Worm (Caenorhabditis elegans) whole organism, young adult: Measurements from ENCODE around the gene R05F9.9.

Experiments
- athp-1 ChIP-seq: sonication (generic microtip); optimal IDR thresholded peaks from 2 replicates; lab custom pipeline; 2017; ENCODE audit warnings: mild to moderate bottlenecking, missing genetic modification characterization, missing compliant biosample characterization
- nhr-90 ChIP-seq: sonication (generic microtip); optimal IDR thresholded peaks from 2 replicates; lab custom pipeline; 2016; ENCODE audit warnings: missing genotype, mild to moderate bottlenecking, missing genetic modification characterization, missing compliant biosample characterization

DNA sequence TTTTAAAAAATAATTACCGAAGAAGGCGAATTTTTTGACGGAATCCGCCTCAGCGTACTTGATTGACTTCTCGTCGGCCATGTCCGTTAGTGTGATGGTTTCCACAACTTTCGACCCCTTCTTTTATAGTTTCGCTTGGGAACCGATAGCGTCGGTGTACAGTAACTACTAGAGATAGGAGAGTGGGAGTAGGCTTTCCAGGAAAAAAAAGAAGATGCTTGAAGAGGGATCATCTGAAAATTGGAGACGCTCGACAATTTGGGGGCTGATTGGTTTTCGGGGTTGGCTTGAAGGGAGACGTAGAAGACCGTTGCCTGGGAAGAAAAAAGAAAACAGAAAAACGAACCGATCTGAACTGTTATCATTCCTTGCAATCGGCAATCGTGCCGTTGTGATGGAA is 31.2 kb downstream of the R05F9.9 start, which contains the start of gene col-20:
- TF ChIP-seq athp-1 (tag; lab: Kevin White, UChicago) (no peak), nhr-90 (tag; lab: Kevin White, UChicago) (no peak)
